Fruit fly (Drosophila melanogaster): ENCODE results near the gene hth.
A peak's percentile ranks its signal among the peaks of the same experiment; 100 is the strongest.

The hth gene

DNA sequence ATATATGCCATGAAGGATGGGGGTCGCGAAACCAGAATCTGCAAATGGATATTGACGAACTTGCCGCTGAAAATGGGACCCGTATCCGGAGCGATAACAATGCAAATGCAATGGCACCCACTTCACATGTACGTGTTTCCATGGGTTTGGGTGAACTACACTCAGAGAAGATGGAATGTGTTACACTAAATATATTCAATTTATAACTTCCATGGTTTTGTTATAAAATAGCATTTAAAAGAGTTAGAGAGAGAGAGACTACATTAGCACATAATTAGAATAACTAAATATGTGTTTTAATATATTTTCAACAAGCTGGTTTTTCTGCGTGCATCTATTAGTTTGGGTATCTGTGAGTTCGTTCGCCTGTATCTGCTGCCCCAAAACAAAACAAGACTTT is 11.1 kb downstream of the hth start (continued):
- TF ChIP-seq B-H1 (GFP tag; IDR thresholded peaks at IDR 0.05) (no peak), CG12744 (GFP tag; optimal IDR thresholded peaks at IDR 0.05) (no peak), sna (GFP tag; IDR thresholded peaks at IDR 0.05; ENCODE audit: partially characterized antibody) (no peak), CG6175 (GFP tag; IDR thresholded peaks at IDR 0.05) (no peak), hb (GFP tag; IDR thresholded peaks at IDR 0.05; ENCODE audit: partially characterized antibody) (no peak), ttk (GFP tag; IDR thresholded peaks at IDR 0.05) (no peak; the same call in 1 of the 2 replicates), CG1602 (GFP tag; optimal IDR thresholded peaks at IDR 0.05) (peak; percentile 22), CG2678 (tag; optimal IDR thresholded peaks at IDR 0.05) (peak; percentile 4), Mad (GFP tag; optimal IDR thresholded peaks at IDR 0.05) (no peak), ken (GFP tag; IDR thresholded peaks at IDR 0.05) (no peak), CG16815 (GFP tag; optimal IDR thresholded peaks at IDR 0.05) (peak; percentile 28), Atf-2 (GFP tag; optimal IDR thresholded peaks at IDR 0.05) (no peak), grau (tag; optimal IDR thresholded peaks at IDR 0.05) (peak; percentile 26), CG7357 (GFP tag; IDR thresholded peaks at IDR 0.05) (peak; percentile 21; the same call in 1 of the 3 replicates), Taf1 (GFP tag; IDR thresholded peaks at IDR 0.05) (no peak), Dek (tag; optimal IDR thresholded peaks at IDR 0.05) (no peak), CG14441 (GFP tag; IDR thresholded peaks at IDR 0.05) (peak; percentile 41; the same call in 1 of the 2 replicates), CG17912 (GFP tag; optimal IDR thresholded peaks at IDR 0.05) (no peak), CG4617 (GFP tag; optimal IDR thresholded peaks at IDR 0.05; ENCODE audit: borderline replicate concordance) (no peak), TFAM (GFP tag; optimal IDR thresholded peaks at IDR 0.05) (no peak), H2.0 (GFP tag; IDR thresholded peaks at IDR 0.05) (peak; percentile 68), CG3065 (GFP tag; optimal IDR thresholded peaks at IDR 0.05) (no peak), kay (GFP tag; optimal IDR thresholded peaks at IDR 0.05) (no peak), bab2 (GFP tag; optimal IDR thresholded peaks at IDR 0.05) (no peak), fu2 (GFP tag; optimal IDR thresholded peaks at IDR 0.05) (no peak), dan (GFP tag; IDR thresholded peaks at IDR 0.05) (no peak; the same call in 1 of the 2 replicates), Mrtf (GFP tag; IDR thresholded peaks at IDR 0.05) (no peak), Adf1 (GFP tag; IDR thresholded peaks at IDR 0.05) (no peak), CoRest (tag; optimal IDR thresholded peaks at IDR 0.05) (no peak), CG7928 (GFP tag; optimal IDR thresholded peaks at IDR 0.05) (no peak), CG4730 (GFP tag; IDR thresholded peaks at IDR 0.05) (no peak), tx (GFP tag; optimal IDR thresholded peaks at IDR 0.05) (no peak), CG6813 (GFP tag; optimal IDR thresholded peaks at IDR 0.05) (no peak), D (optimal IDR thresholded peaks at IDR 0.05) (no peak), D (GFP tag; optimal IDR thresholded peaks at IDR 0.05) (peak; percentile 42), D19A (tag; optimal IDR thresholded peaks at IDR 0.05) (peak; percentile 41), zfh2 (GFP tag; optimal IDR thresholded peaks at IDR 0.05) (no peak), Dll (GFP tag; IDR thresholded peaks at IDR 0.05; ENCODE audit: partially characterized antibody) (no peak), gce (GFP tag; IDR thresholded peaks at IDR 0.05) (no peak), ATbp (GFP tag; optimal IDR thresholded peaks at IDR 0.05) (peak; percentile 6), CG15696 (tag; optimal IDR thresholded peaks at IDR 0.05) (peak; percentile 64), CG10321 (GFP tag; IDR thresholded peaks at IDR 0.05) (no peak), CG9932 (GFP tag; IDR thresholded peaks at IDR 0.05) (no peak), CG17186 (GFP tag; optimal IDR thresholded peaks at IDR 0.05) (no peak), jing (GFP tag; optimal IDR thresholded peaks at IDR 0.05) (no peak), luna (GFP tag; optimal IDR thresholded peaks at IDR 0.05) (no peak), CG11398 (GFP tag; optimal IDR thresholded peaks at IDR 0.05) (no peak), Sin3A (optimal IDR thresholded peaks at IDR 0.05) (no peak), CG17328 (GFP tag; IDR thresholded peaks at IDR 0.05) (peak; percentile 82), CG8281 (tag; optimal IDR thresholded peaks at IDR 0.05) (no peak), CG4328 (GFP tag; optimal IDR thresholded peaks at IDR 0.05) (no peak), Med (GFP tag) (peak; percentile 43), usp (GFP tag; optimal IDR thresholded peaks at IDR 0.05) (no peak)

Measured in whole organism, embryonic.